Worm (Caenorhabditis elegans) whole organism, young adult: ENCODE results near the gene C09E7.4.

ENCODE experiments used
- B0019.2 ChIP-seq: fragments of 200-800 bp; sonication (Bioruptor generic); conservative IDR thresholded peaks from 2 replicates; pipeline ENCODE4 v1.3.6; 2022; ENCODE audit warnings: missing genetic modification reagents, missing genetic modification characterization, missing compliant biosample characterization
- B0035.1 ChIP-seq: sonication (generic microtip); optimal IDR thresholded peaks from 2 replicates; lab custom pipeline; 2016; ENCODE audit warnings: missing genetic modification characterization, mild to moderate bottlenecking, missing compliant biosample characterization, missing genotype, missing genetic modification reagents
- B0336.3 ChIP-seq: fragments of 200-800 bp; sonication (Bioruptor generic); IDR thresholded peaks from 2 replicates; pipeline ENCODE4 v1.3.6; 2022; ENCODE audit warnings: missing genetic modification characterization, missing compliant biosample characterization
- D2030.7 ChIP-seq: fragments of 200-800 bp; sonication (Bioruptor generic); IDR thresholded peaks from 2 replicates; pipeline ENCODE4 v1.3.6; 2022; ENCODE audit warnings: missing genetic modification reagents, missing genetic modification characterization, missing compliant biosample characterization
- F33H1.4 ChIP-seq: fragments of 200-800 bp; sonication (Bioruptor generic); IDR thresholded peaks from 2 replicates; pipeline ENCODE4 v1.3.6; 2022; ENCODE audit warnings: missing genetic modification reagents, missing genetic modification characterization, missing compliant biosample characterization
- F37B4.10 ChIP-seq: fragments of 200-800 bp; sonication (Bioruptor generic); IDR thresholded peaks from 2 replicates; pipeline ENCODE4 v1.3.6; 2022; ENCODE audit warnings: missing genetic modification characterization, missing compliant biosample characterization
- F52B5.7 ChIP-seq: sonication (generic microtip); optimal IDR thresholded peaks from 2 replicates; lab custom pipeline; 2016; ENCODE audit warnings: mild to moderate bottlenecking, missing genetic modification characterization, missing compliant biosample characterization
- F57C9.4 ChIP-seq: sonication (generic microtip); optimal IDR thresholded peaks from 2 replicates; lab custom pipeline; 2017; ENCODE audit warnings: mild to moderate bottlenecking, missing genetic modification characterization, missing compliant biosample characterization
- Y67H2A.10 ChIP-seq: fragments of 200-800 bp; sonication (Bioruptor generic); conservative IDR thresholded peaks from 2 replicates; pipeline ENCODE4 v1.3.6; 2022; ENCODE audit warnings: missing genetic modification reagents, missing genetic modification characterization, missing compliant biosample characterization
- Y95B8A.8 ChIP-seq: fragments of 200-800 bp; sonication (Bioruptor generic); IDR thresholded peaks from 2 replicates; pipeline ENCODE4 v1.3.6; 2022; ENCODE audit warnings: missing genetic modification reagents, missing genetic modification characterization, missing compliant biosample characterization
- akir-1 ChIP-seq: fragments of 200-800 bp; sonication (Bioruptor generic); optimal IDR thresholded peaks from 2 replicates; lab custom pipeline; 2018; ENCODE audit warnings: mild to moderate bottlenecking, missing genetic modification characterization, moderate library complexity, missing compliant biosample characterization
- ama-1 ChIP-seq, 3 experiments: fragments of 150-350 bp in 1 of 3; sonication (generic microtip) in 2 of 3; optimal IDR thresholded peaks; 2 replicates each; lab custom pipeline; 2014 to 2018; ENCODE audit warnings: missing biosample characterization in 2 of 3, missing genetic modification characterization in 2 of 3, missing genetic modification reagents in 2 of 3
- atf-7 ChIP-seq: sonication (generic microtip); optimal IDR thresholded peaks from 2 replicates; lab custom pipeline; 2017; ENCODE audit warnings: mild to moderate bottlenecking, missing genetic modification characterization, missing compliant biosample characterization
- attf-3 ChIP-seq: fragments of 200-800 bp; sonication (Bioruptor generic); conservative IDR thresholded peaks from 2 replicates; pipeline ENCODE4 v1.3.6; 2022; ENCODE audit warnings: missing genetic modification reagents, missing genetic modification characterization, missing compliant biosample characterization
- attf-6 ChIP-seq: fragments of 200-800 bp; sonication (Bioruptor generic); IDR thresholded peaks from 2 replicates; pipeline ENCODE4 v1.3.6; 2022; ENCODE audit warnings: missing genetic modification reagents, missing genetic modification characterization, missing compliant biosample characterization
- bed-1 ChIP-seq: fragments of 200-800 bp; sonication (Bioruptor generic); IDR thresholded peaks from 2 replicates; pipeline ENCODE4 v1.3.6; 2022; ENCODE audit warnings: missing genetic modification reagents, missing genetic modification characterization, missing compliant biosample characterization
- ceh-100 ChIP-seq: fragments of 200-800 bp; sonication (Bioruptor generic); IDR thresholded peaks from 2 replicates; pipeline ENCODE4 v1.3.6; 2022; ENCODE audit warnings: missing genetic modification reagents, missing genetic modification characterization, missing compliant biosample characterization
- ceh-27 ChIP-seq: fragments of 200-800 bp; sonication (Bioruptor generic); optimal IDR thresholded peaks from 2 replicates; lab custom pipeline; 2018; ENCODE audit warnings: mild to moderate bottlenecking, missing genetic modification characterization, moderate library complexity, missing compliant biosample characterization
- chd-7 ChIP-seq: sonication (generic microtip); optimal IDR thresholded peaks from 2 replicates; lab custom pipeline; 2016; ENCODE audit warnings: mild to moderate bottlenecking, missing genetic modification characterization, moderate library complexity, missing compliant biosample characterization
- dpff-1 ChIP-seq: sonication (generic microtip); optimal IDR thresholded peaks from 2 replicates; lab custom pipeline; 2017; ENCODE audit warnings: mild to moderate bottlenecking, missing genetic modification characterization, missing compliant biosample characterization
- dpl-1 ChIP-seq: fragments of 150-350 bp; optimal IDR thresholded peaks from 2 replicates; lab custom pipeline; 2014; ENCODE audit warnings: missing biosample characterization, missing genetic modification reagents, missing genetic modification characterization
- him-1 ChIP-seq: sonication (generic microtip); optimal IDR thresholded peaks from 2 replicates; lab custom pipeline; 2016; ENCODE audit warnings: missing genotype, missing genetic modification reagents, missing genetic modification characterization, missing compliant biosample characterization
- hsf-1 ChIP-seq: fragments of 200-800 bp; sonication (Bioruptor generic); IDR thresholded peaks from 2 replicates; pipeline ENCODE4 v1.3.6; 2022; ENCODE audit warnings: missing genetic modification reagents, missing genetic modification characterization, missing compliant biosample characterization
- lag-1 ChIP-seq: fragments of 200-800 bp; sonication (Bioruptor generic); IDR thresholded peaks from 2 replicates; pipeline ENCODE4 v1.3.6; 2022; ENCODE audit warnings: missing genetic modification reagents, missing genetic modification characterization, missing compliant biosample characterization
- lin-26 ChIP-seq: fragments of 200-800 bp; sonication (Bioruptor generic); IDR thresholded peaks from 2 replicates; pipeline ENCODE4 v1.3.6; 2022; ENCODE audit warnings: missing genetic modification reagents, missing genetic modification characterization, missing compliant biosample characterization
- lin-40 ChIP-seq: sonication (generic microtip); optimal IDR thresholded peaks from 2 replicates; lab custom pipeline; 2016; ENCODE audit warnings: missing genetic modification characterization, mild to moderate bottlenecking, missing compliant biosample characterization, missing genotype, missing genetic modification reagents
- madf-3 ChIP-seq: fragments of 200-800 bp; sonication (Bioruptor generic); IDR thresholded peaks from 2 replicates; pipeline ENCODE4 v1.3.6; 2022; ENCODE audit warnings: missing genetic modification reagents, missing genetic modification characterization, missing compliant biosample characterization
- madf-8 ChIP-seq: fragments of 200-800 bp; sonication (Bioruptor generic); conservative IDR thresholded peaks from 2 replicates; pipeline ENCODE4 v1.3.6; 2022; ENCODE audit warnings: missing genetic modification reagents, missing genetic modification characterization, missing compliant biosample characterization
- nfya-1 ChIP-seq: sonication (generic microtip); optimal IDR thresholded peaks from 2 replicates; lab custom pipeline; 2017; ENCODE audit warnings: antibody characterized with exemption, missing compliant biosample characterization, missing genetic modification characterization, borderline replicate concordance; ENCODE audit not compliant: insufficient read depth
- nfya-2 ChIP-seq: fragments of 200-800 bp; sonication (Bioruptor generic); IDR thresholded peaks from 2 replicates; pipeline ENCODE4 v1.3.6; 2022; ENCODE audit warnings: missing genetic modification reagents, missing genetic modification characterization, missing compliant biosample characterization
- nhr-120 ChIP-seq: fragments of 200-800 bp; sonication (Bioruptor generic); IDR thresholded peaks from 2 replicates; pipeline ENCODE4 v1.3.6; 2022; ENCODE audit warnings: missing genetic modification characterization, missing compliant biosample characterization
- nhr-179 ChIP-seq: sonication (generic microtip); optimal IDR thresholded peaks from 2 replicates; lab custom pipeline; 2016; ENCODE audit warnings: mild to moderate bottlenecking, missing genetic modification characterization, missing compliant biosample characterization
- pbrm-1 ChIP-seq: fragments of 200-800 bp; sonication (Bioruptor generic); IDR thresholded peaks from 2 replicates; pipeline ENCODE4 v1.3.6; 2022; ENCODE audit warnings: missing genetic modification reagents, missing genetic modification characterization, missing compliant biosample characterization
- rpc-1 ChIP-seq, 2 experiments: fragments of 150-350 bp in 1 of 2; sonication (generic microtip) in 1 of 2; optimal IDR thresholded peaks; 2 replicates each; lab custom pipeline; 2014 to 2018; ENCODE audit warnings: missing biosample characterization in 1 of 2, missing genetic modification characterization in 1 of 2, missing genetic modification reagents in 1 of 2, missing genotype in 1 of 2
- snpc-3.4 ChIP-seq: sonication (generic microtip); optimal IDR thresholded peaks from 2 replicates; lab custom pipeline; 2017; ENCODE audit warnings: missing genetic modification characterization, mild to moderate bottlenecking, missing compliant biosample characterization, antibody characterized with exemption, moderate library complexity, missing genotype, missing genetic modification reagents
- snpc-4 ChIP-seq, 5 experiments: fragments of 150-350 bp in 1 of 5; sonication (generic microtip) in 4 of 5; optimal IDR thresholded peaks; 2 replicates each; lab custom pipeline; 2014 to 2018; ENCODE audit warnings: missing genetic modification characterization in 5 of 5, missing biosample characterization in 3 of 5, antibody characterized with exemption in 2 of 5, mild to moderate bottlenecking in 2 of 5, missing compliant biosample characterization in 2 of 5, missing genotype in 2 of 5, moderate library complexity in 2 of 5, missing genetic modification reagents in 1 of 5
- tbx-9 ChIP-seq: sonication (generic microtip); optimal IDR thresholded peaks from 2 replicates; lab custom pipeline; 2016; ENCODE audit warnings: borderline replicate concordance, missing genetic modification characterization, inconsistent platforms, missing compliant biosample characterization
- xnd-1 ChIP-seq: sonication (generic microtip); optimal IDR thresholded peaks from 2 replicates; lab custom pipeline; 2016; ENCODE audit warnings: missing genotype, missing genetic modification reagents, missing genetic modification characterization, missing compliant biosample characterization
- ztf-25 ChIP-seq: fragments of 200-800 bp; sonication (Bioruptor generic); IDR thresholded peaks from 2 replicates; pipeline ENCODE4 v1.3.6; 2022; ENCODE audit warnings: missing genetic modification reagents, missing genetic modification characterization, missing compliant biosample characterization
- ztf-26 ChIP-seq: sonication (generic microtip); optimal IDR thresholded peaks from 2 replicates; lab custom pipeline; 2017; ENCODE audit warnings: missing genetic modification characterization, missing compliant biosample characterization

The C09E7.4 gene

DNA sequence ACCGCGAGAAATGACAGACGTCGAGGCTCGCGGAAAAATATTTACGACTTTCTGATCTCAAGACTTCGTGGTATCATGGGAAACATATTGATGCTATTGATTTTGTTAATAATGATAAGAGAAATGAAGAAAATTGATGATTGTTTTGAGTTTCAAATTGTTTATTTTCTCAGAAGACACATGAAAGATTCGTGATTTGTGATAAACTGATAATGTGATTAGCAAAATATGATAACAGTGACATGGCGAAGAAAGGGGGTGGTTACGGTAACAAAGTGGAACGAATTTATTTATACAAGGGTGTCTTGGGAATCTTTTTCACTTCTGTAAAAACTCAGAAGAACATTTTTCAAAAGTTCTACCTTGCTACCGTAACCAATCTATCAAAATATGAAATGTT lies 27.5 kb downstream of the C09E7.4 start:
- TF ChIP-seq F33H1.4 (GFP tag; lab: Robert Waterston, UW) (no peak), lin-26 (GFP tag; lab: Robert Waterston, UW) (peak; percentile 46)
- TF ChIP-seq, all 124 proteins: peak for 1

DNA sequence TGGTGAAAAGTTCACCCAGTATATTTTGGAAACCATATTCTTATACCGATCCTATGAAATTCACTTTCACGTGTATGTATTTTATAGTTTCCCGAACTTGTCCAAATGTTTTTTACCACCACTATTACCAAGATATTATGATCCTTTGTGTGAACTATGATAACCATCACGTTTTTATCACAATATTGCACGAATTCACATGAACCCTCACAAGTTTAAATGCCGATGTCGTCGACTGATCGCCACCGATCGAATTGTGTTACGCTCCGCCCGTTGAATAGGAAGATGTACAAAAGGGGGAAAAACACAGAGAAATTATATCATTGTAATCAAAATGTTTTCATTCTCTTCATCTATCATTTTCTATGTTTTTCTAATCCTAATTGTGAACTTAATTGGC lies 28.5 kb downstream of the C09E7.4 start:
- TF ChIP-seq hsf-1 (GFP tag; lab: Robert Waterston, UW) (no peak), madf-8 (GFP tag; lab: Robert Waterston, UW) (no peak), dpl-1 (GFP tag; lab: Kevin White, UChicago) (no peak)

DNA sequence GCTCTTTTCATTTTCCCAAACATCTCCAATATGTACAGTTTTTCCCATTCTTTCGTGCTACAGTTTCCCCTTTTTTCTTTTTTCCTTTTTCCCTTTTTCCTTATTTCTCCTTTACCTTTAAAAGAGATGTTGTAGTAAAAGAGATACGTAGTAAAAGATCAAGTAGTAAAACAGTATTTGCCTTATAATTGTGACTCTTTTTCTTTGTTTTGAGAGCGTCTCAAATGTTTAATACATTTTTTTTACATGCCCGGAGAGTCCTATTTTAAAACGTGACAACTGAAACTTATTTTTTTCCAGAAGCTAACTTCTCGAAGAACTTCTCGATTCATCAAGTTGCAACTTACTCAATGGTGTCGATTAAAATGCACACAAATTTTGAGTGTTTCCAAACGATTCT lies 29.0 kb downstream of the C09E7.4 start, which contains the start of gene F23F12.12:
F23F12.12 (plus strand) TSS at position 301 of the 400 bp plus-strand sequence.
- TF ChIP-seq B0336.3 (GFP tag; lab: Robert Waterston, UW) (no peak), snpc-3.4 (tag; lab: Kevin White, UChicago) (no peak), bed-1 (GFP tag; lab: Robert Waterston, UW) (no peak), atf-7 (tag; lab: Kevin White, UChicago) (no peak), dpff-1 (tag; lab: Kevin White, UChicago) (no peak), nfya-2 (no peak), F57C9.4 (tag; lab: Kevin White, UChicago) (no peak), chd-7 (no peak), snpc-4 (GFP tag; optimal IDR thresholded peaks at IDR 0.05; lab: Kevin White, UChicago) (no peak), snpc-4 (tag; optimal IDR thresholded peaks at IDR 0.05; lab: Kevin White, UChicago) (no peak), lin-40 (tag; lab: Kevin White, UChicago) (no peak), rpc-1 (optimal IDR thresholded peaks at IDR 0.05; lab: Kevin White, UChicago) (no peak), rpc-1 (tag; optimal IDR thresholded peaks at IDR 0.05; lab: Kevin White, UChicago) (no peak), ceh-27 (GFP tag; lab: Kevin White, UChicago) (no peak), tbx-9 (tag; lab: Kevin White, UChicago) (no peak), B0019.2 (no peak), F37B4.10 (GFP tag; lab: Robert Waterston, UW) (no peak), ztf-26 (tag; lab: Kevin White, UChicago) (no peak), nfya-1 (no peak), pbrm-1 (GFP tag; lab: Robert Waterston, UW) (no peak), ceh-100 (GFP tag; lab: Robert Waterston, UW) (no peak), him-1 (tag; lab: Kevin White, UChicago) (no peak)

DNA sequence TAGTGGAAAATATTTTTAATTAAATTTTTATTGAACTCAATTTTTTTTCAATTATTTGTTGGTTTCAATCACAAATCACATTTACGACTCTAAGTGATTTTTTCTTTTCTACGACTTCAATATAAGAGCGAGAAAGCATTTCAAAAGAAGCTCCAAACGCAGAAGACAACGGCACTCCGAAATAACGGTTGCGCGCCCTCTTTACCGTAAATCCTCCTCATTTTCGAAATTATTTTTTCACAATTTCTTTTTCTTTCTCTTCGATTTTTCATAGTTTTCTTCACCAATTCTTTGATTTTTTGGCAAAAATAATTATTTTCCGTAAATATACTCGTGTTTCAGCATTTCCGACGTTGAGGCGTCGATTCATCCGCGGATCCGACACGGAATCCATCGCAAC lies 32.6 kb downstream of the C09E7.4 start:
- peak; percentile 79 for TF ChIP-seq attf-3

DNA sequence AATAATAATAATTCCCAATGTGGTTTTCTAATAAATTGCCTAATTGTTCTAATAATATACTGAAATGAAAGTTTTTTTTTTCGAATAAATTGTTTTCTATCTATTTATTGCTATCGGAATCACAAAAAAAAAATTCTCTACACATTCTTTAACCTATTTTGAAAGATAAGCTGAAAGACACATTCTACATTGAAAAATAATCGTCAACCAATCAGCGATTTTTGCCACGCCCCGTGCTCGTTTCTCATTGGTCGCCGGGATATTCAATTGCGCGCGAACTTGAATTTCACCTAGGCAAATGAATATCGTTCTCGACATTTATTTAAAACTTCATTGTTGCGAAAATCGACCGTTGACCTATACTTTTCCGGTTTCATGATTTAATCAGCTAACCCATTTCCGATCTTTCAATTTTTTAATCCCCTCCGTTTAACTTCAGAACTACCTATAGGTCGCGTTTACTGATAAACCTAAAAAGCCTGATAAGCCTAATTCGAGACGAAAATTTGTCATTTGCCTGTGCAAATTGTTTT lies 36.7 kb downstream of the C09E7.4 start, which contains the start of gene F23F12.3:
F23F12.3 (plus strand) TSS at position 483 of the 533 bp plus-strand sequence.
- TF ChIP-seq attf-6 (no peak), Y95B8A.8 (GFP tag; lab: Robert Waterston, UW) (no peak), D2030.7 (GFP tag; lab: Robert Waterston, UW) (no peak), bed-1 (GFP tag; lab: Robert Waterston, UW) (no peak), lin-40 (tag; lab: Kevin White, UChicago) (no peak)
- TF ChIP-seq, all 124 proteins: peak for 0

DNA sequence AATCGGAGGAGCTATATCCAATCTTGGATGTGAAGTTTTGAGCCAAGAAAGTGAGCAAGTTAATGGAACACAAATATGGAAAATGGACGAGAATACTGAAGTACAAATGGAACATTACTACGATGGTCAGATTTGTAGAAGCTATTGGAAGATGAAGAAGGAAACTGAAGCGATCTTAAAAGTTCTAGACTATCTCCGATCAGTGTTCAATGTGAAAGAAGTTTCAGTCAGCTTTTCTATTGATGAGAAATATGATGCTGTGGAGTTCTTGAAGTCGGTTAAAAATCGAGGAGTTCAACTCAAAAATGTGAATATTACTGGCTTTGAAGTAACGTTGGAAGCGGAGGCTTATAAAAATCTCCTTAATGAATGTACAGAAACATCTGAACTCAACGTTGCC lies 37.7 kb downstream of the C09E7.4 start:
- TF ChIP-seq ama-1 (optimal IDR thresholded peaks at IDR 0.05; lab: Kevin White, UChicago) (no peak), ama-1 (GFP tag; optimal IDR thresholded peaks at IDR 0.05; lab: Kevin White, UChicago) (no peak), B0035.1 (tag; lab: Kevin White, UChicago) (no peak), xnd-1 (no peak), Y67H2A.10 (no peak), ztf-25 (GFP tag; lab: Robert Waterston, UW) (no peak), nhr-120 (GFP tag; lab: Robert Waterston, UW) (no peak), nhr-179 (no peak), madf-3 (GFP tag; lab: Robert Waterston, UW) (no peak), akir-1 (GFP tag; lab: Kevin White, UChicago) (no peak), lag-1 (GFP tag; lab: Robert Waterston, UW) (no peak), F52B5.7 (tag; lab: Kevin White, UChicago) (no peak), lin-26 (GFP tag; lab: Robert Waterston, UW) (no peak)
